Worm (Caenorhabditis elegans) whole organism, L1 larva: ENCODE data around the gene F36F12.2.

ENCODE experiments used
- C04F5.9 ChIP-seq: sonication (generic microtip); optimal IDR thresholded peaks from 2 replicates; lab custom pipeline; 2016; ENCODE audit warnings: missing genetic modification characterization, missing compliant biosample characterization
- C34B4.2 ChIP-seq: sonication (generic microtip); optimal IDR thresholded peaks from 2 replicates; lab custom pipeline; 2017; ENCODE audit warnings: mild to moderate bottlenecking, missing genetic modification characterization, missing compliant biosample characterization
- F16B12.6 ChIP-seq: fragments of 150-350 bp; optimal IDR thresholded peaks from 2 replicates; lab custom pipeline; 2014; ENCODE audit warnings: missing biosample characterization, missing genetic modification characterization
- aha-1 ChIP-seq: fragments of 150-350 bp; optimal IDR thresholded peaks from 2 replicates; lab custom pipeline; 2014; ENCODE audit warnings: missing biosample characterization, missing genetic modification characterization
- alr-1 ChIP-seq: fragments of 200-800 bp; sonication (Bioruptor generic); optimal IDR thresholded peaks from 2 replicates; lab custom pipeline; 2018; ENCODE audit warnings: borderline replicate concordance, mild to moderate bottlenecking, missing genetic modification characterization, missing compliant biosample characterization
- ama-1 ChIP-seq: fragments of 150-350 bp; optimal IDR thresholded peaks from 2 replicates; lab custom pipeline; 2014
- blmp-1 ChIP-seq: fragments of 150-350 bp; optimal IDR thresholded peaks from 2 replicates; lab custom pipeline; 2014; ENCODE audit warnings: missing biosample characterization, missing genetic modification characterization
- ceh-63 ChIP-seq: fragments of 200-800 bp; sonication (Bioruptor generic); optimal IDR thresholded peaks from 2 replicates; lab custom pipeline; 2018; ENCODE audit warnings: mild to moderate bottlenecking, missing genetic modification characterization, missing compliant biosample characterization
- ceh-8 ChIP-seq: fragments of 200-800 bp; sonication (Bioruptor generic); optimal IDR thresholded peaks from 2 replicates; lab custom pipeline; 2018; ENCODE audit warnings: mild to moderate bottlenecking, missing genetic modification characterization, moderate library complexity, missing compliant biosample characterization
- ceh-82 ChIP-seq, 3 experiments: fragments of 150-350 bp in 1 of 3; sonication (generic microtip) in 2 of 3; optimal IDR thresholded peaks; 2 replicates each; lab custom pipeline; 2014 to 2017; ENCODE audit warnings: missing biosample characterization in 3 of 3, missing genetic modification characterization in 3 of 3
- ces-1 ChIP-seq: fragments of 150-350 bp; optimal IDR thresholded peaks from 2 replicates; lab custom pipeline; 2014; ENCODE audit warnings: missing biosample characterization, missing genetic modification reagents, missing genetic modification characterization
- dpl-1 ChIP-seq, 3 experiments: fragments of 150-350 bp in 2 of 3; sonication (generic microtip) in 1 of 3; optimal IDR thresholded peaks; 2 replicates each; lab custom pipeline; 2014 to 2017; ENCODE audit warnings: missing biosample characterization in 3 of 3, missing genetic modification characterization in 3 of 3, missing genetic modification reagents in 3 of 3
- dsc-1 ChIP-seq: sonication (generic microtip); optimal IDR thresholded peaks from 2 replicates; lab custom pipeline; 2016; ENCODE audit warnings: mild to moderate bottlenecking, missing genetic modification characterization, missing compliant biosample characterization
- efl-3 ChIP-seq: fragments of 200-800 bp; sonication (Bioruptor generic); optimal IDR thresholded peaks from 2 replicates; lab custom pipeline; 2018; ENCODE audit warnings: mild to moderate bottlenecking, missing genetic modification characterization, missing compliant biosample characterization
- egl-27 ChIP-seq, 2 experiments: fragments of 150-350 bp in 1 of 2; sonication (generic microtip); optimal IDR thresholded peaks; 3 replicates each; lab custom pipeline; 2017 to 2018; ENCODE audit warnings: missing biosample characterization in 2 of 2, missing genetic modification characterization in 2 of 2, missing genetic modification reagents in 2 of 2
- elt-3 ChIP-seq, 6 experiments: fragments of 150-350 bp in 1 of 6; sonication (generic microtip); optimal IDR thresholded peaks; 2 replicates each; lab custom pipeline; 2017 to 2018; ENCODE audit warnings: missing biosample characterization in 6 of 6, missing genetic modification characterization in 6 of 6, inconsistent platforms in 1 of 6
- fkh-10 ChIP-seq: sonication (generic microtip); optimal IDR thresholded peaks from 2 replicates; lab custom pipeline; 2017; ENCODE audit warnings: missing biosample characterization, missing genetic modification reagents, missing genetic modification characterization
- fkh-8 ChIP-seq: sonication (generic microtip); optimal IDR thresholded peaks from 2 replicates; lab custom pipeline; 2016; ENCODE audit warnings: mild to moderate bottlenecking, missing genetic modification characterization, missing compliant biosample characterization
- grh-1 ChIP-seq: fragments of 200-800 bp; sonication (Bioruptor generic); IDR thresholded peaks from 2 replicates; pipeline ENCODE4 v1.3.6; 2022; ENCODE audit warnings: missing genetic modification reagents, missing genetic modification characterization, missing compliant biosample characterization
- hpl-2 ChIP-seq: fragments of 150-350 bp; optimal IDR thresholded peaks from 2 replicates; lab custom pipeline; 2014; ENCODE audit warnings: missing biosample characterization, missing genetic modification reagents, missing genetic modification characterization
- irx-1 ChIP-seq: sonication (generic microtip); optimal IDR thresholded peaks from 2 replicates; lab custom pipeline; 2016; ENCODE audit warnings: missing genetic modification characterization, missing compliant biosample characterization
- isw-1 ChIP-seq: fragments of 200-800 bp; sonication (Bioruptor generic); IDR thresholded peaks from 2 replicates; pipeline ENCODE4 v1.3.6; 2022; ENCODE audit warnings: missing genetic modification characterization, missing compliant biosample characterization
- lin-14 ChIP-seq: fragments of 200-800 bp; sonication (Bioruptor generic); optimal IDR thresholded peaks from 2 replicates; lab custom pipeline; 2018; ENCODE audit warnings: mild to moderate bottlenecking, missing genetic modification characterization, moderate library complexity, missing compliant biosample characterization
- lin-39 ChIP-seq: fragments of 150-350 bp; optimal IDR thresholded peaks from 2 replicates; lab custom pipeline; 2014; ENCODE audit warnings: missing biosample characterization, missing genetic modification reagents, missing genetic modification characterization
- lsy-2 ChIP-seq, 2 experiments: fragments of 150-350 bp; optimal IDR thresholded peaks; 2 replicates each; lab custom pipeline; 2014; ENCODE audit warnings: missing biosample characterization in 2 of 2, missing genetic modification characterization in 2 of 2
- mef-2 ChIP-seq: fragments of 150-350 bp; optimal IDR thresholded peaks from 2 replicates; lab custom pipeline; 2014; ENCODE audit warnings: missing biosample characterization, missing genetic modification characterization
- mep-1 ChIP-seq: fragments of 150-350 bp; optimal IDR thresholded peaks from 2 replicates; lab custom pipeline; 2014; ENCODE audit warnings: missing biosample characterization, missing genetic modification characterization
- nhr-11 ChIP-seq: fragments of 150-350 bp; optimal IDR thresholded peaks from 2 replicates; lab custom pipeline; 2014; ENCODE audit warnings: missing biosample characterization, missing genetic modification characterization
- nhr-12 ChIP-seq: sonication (generic microtip); optimal IDR thresholded peaks from 2 replicates; lab custom pipeline; 2017; ENCODE audit warnings: missing biosample characterization, missing genetic modification characterization
- nhr-20 ChIP-seq: sonication (generic microtip); optimal IDR thresholded peaks from 2 replicates; lab custom pipeline; 2016; ENCODE audit warnings: mild to moderate bottlenecking, missing genetic modification characterization, missing compliant biosample characterization
- nhr-237 ChIP-seq: fragments of 150-350 bp; optimal IDR thresholded peaks from 2 replicates; lab custom pipeline; 2014; ENCODE audit warnings: missing biosample characterization, missing genetic modification characterization
- nhr-28 ChIP-seq: fragments of 150-350 bp; optimal IDR thresholded peaks from 2 replicates; lab custom pipeline; 2014; ENCODE audit warnings: missing biosample characterization, missing genetic modification characterization
- nhr-47 ChIP-seq: sonication (generic microtip); optimal IDR thresholded peaks from 2 replicates; lab custom pipeline; 2016; ENCODE audit warnings: mild to moderate bottlenecking, missing genetic modification characterization, moderate library complexity, missing compliant biosample characterization
- nhr-71 ChIP-seq: sonication (generic microtip); optimal IDR thresholded peaks from 2 replicates; lab custom pipeline; 2016; ENCODE audit warnings: mild to moderate bottlenecking, missing genetic modification characterization, moderate library complexity, missing compliant biosample characterization
- nhr-76 ChIP-seq: sonication (generic microtip); optimal IDR thresholded peaks from 2 replicates; lab custom pipeline; 2017; ENCODE audit warnings: missing biosample characterization, missing genetic modification characterization
- nhr-77 ChIP-seq: fragments of 150-350 bp; optimal IDR thresholded peaks from 2 replicates; lab custom pipeline; 2014; ENCODE audit warnings: missing biosample characterization, missing genetic modification characterization
- nhr-85 ChIP-seq: sonication (generic microtip); peaks from one replicate; lab custom pipeline; 2016; ENCODE audit warnings: missing genetic modification characterization, inconsistent platforms, missing compliant biosample characterization
- pax-3 ChIP-seq: fragments of 200-800 bp; sonication (Bioruptor generic); optimal IDR thresholded peaks from 2 replicates; lab custom pipeline; 2018; ENCODE audit warnings: mild to moderate bottlenecking, missing genetic modification characterization, moderate library complexity, missing compliant biosample characterization
- pqm-1 ChIP-seq: sonication (generic microtip); optimal IDR thresholded peaks from 3 replicates; lab custom pipeline; 2017; ENCODE audit warnings: missing biosample characterization, missing genetic modification characterization
- rnt-1 ChIP-seq: sonication (generic microtip); optimal IDR thresholded peaks from 2 replicates; lab custom pipeline; 2016; ENCODE audit warnings: mild to moderate bottlenecking, missing genetic modification characterization, moderate library complexity, missing compliant biosample characterization
- skn-1 ChIP-seq: fragments of 150-350 bp; optimal IDR thresholded peaks from 2 replicates; lab custom pipeline; 2014; ENCODE audit warnings: missing biosample characterization, missing genetic modification characterization
- snu-23 ChIP-seq: sonication (generic microtip); optimal IDR thresholded peaks from 2 replicates; lab custom pipeline; 2016; ENCODE audit warnings: missing genetic modification characterization, missing compliant biosample characterization
- sup-37 ChIP-seq: fragments of 200-800 bp; sonication (Bioruptor generic); optimal IDR thresholded peaks from 2 replicates; lab custom pipeline; 2018; ENCODE audit warnings: mild to moderate bottlenecking, missing genetic modification characterization, missing compliant biosample characterization
- tbx-2 ChIP-seq: sonication (generic microtip); optimal IDR thresholded peaks from 2 replicates; lab custom pipeline; 2016; ENCODE audit warnings: missing genetic modification characterization, missing compliant biosample characterization
- unc-130 ChIP-seq: fragments of 150-350 bp; optimal IDR thresholded peaks from 2 replicates; lab custom pipeline; 2017; ENCODE audit warnings: missing biosample characterization, missing genetic modification characterization, inconsistent platforms
- unc-30 ChIP-seq: sonication (generic microtip); optimal IDR thresholded peaks from 2 replicates; lab custom pipeline; 2017; ENCODE audit warnings: missing biosample characterization, missing genetic modification characterization
- unc-86 ChIP-seq: sonication (generic microtip); optimal IDR thresholded peaks from 2 replicates; lab custom pipeline; 2016; ENCODE audit warnings: missing genetic modification characterization, missing compliant biosample characterization
- vab-15 ChIP-seq: sonication (generic microtip); optimal IDR thresholded peaks from 2 replicates; lab custom pipeline; 2017; ENCODE audit warnings: missing genotype, mild to moderate bottlenecking, missing genetic modification characterization, missing compliant biosample characterization
- xbp-1 ChIP-seq: sonication (generic microtip); optimal IDR thresholded peaks from 2 replicates; lab custom pipeline; 2016; ENCODE audit warnings: missing genetic modification characterization, missing compliant biosample characterization
- zag-1 ChIP-seq: fragments of 150-350 bp; optimal IDR thresholded peaks from 2 replicates; lab custom pipeline; 2014; ENCODE audit warnings: missing biosample characterization, missing genetic modification characterization

The F36F12.2 gene

DNA sequence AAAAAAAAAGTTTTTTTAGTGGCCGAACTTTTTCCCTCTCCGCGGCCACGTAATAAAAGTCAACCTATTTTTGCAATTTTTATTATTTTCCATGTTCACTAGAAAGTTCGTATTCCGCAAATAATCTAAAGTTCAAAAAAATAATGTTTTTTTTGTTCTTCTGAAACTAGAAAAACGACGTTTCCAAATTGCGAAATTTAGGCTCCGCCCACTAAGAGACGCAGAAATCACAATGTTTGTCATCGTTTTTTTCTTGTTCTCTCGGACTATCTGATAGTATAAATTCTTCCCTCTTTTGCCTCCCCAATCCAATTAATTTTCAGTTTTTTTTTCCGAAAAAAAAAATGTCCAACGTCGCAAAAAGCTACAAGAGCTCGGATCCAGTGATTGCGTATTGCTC is 37.8 kb downstream of the F36F12.2 start, which contains the start of gene comt-3 (continued):
- TF ChIP-seq ama-1 (lab: Kevin White, UChicago), result no peak
- TF ChIP-seq egl-27 (tag; optimal IDR thresholded peaks at IDR 0.05; lab: Kevin White, UChicago), result no peak
- no peak for TF ChIP-seq sup-37 (GFP tag; lab: Kevin White, UChicago)
- TF ChIP-seq nhr-76 (tag; lab: Kevin White, UChicago), result no peak
- TF ChIP-seq vab-15 (tag; lab: Kevin White, UChicago), result no peak
- TF ChIP-seq hpl-2, result no peak
- no peak for TF ChIP-seq unc-86
- TF ChIP-seq elt-3 (tag; optimal IDR thresholded peaks at IDR 0.05; lab: Kevin White, UChicago), result no peak
- no peak for TF ChIP-seq alr-1 (tag; lab: Kevin White, UChicago)
- TF ChIP-seq unc-30 (tag; lab: Kevin White, UChicago), result no peak
- no peak for TF ChIP-seq xbp-1
- no peak for TF ChIP-seq ceh-63 (GFP tag; lab: Kevin White, UChicago)
- TF ChIP-seq, all 84 proteins: peak for 6

DNA sequence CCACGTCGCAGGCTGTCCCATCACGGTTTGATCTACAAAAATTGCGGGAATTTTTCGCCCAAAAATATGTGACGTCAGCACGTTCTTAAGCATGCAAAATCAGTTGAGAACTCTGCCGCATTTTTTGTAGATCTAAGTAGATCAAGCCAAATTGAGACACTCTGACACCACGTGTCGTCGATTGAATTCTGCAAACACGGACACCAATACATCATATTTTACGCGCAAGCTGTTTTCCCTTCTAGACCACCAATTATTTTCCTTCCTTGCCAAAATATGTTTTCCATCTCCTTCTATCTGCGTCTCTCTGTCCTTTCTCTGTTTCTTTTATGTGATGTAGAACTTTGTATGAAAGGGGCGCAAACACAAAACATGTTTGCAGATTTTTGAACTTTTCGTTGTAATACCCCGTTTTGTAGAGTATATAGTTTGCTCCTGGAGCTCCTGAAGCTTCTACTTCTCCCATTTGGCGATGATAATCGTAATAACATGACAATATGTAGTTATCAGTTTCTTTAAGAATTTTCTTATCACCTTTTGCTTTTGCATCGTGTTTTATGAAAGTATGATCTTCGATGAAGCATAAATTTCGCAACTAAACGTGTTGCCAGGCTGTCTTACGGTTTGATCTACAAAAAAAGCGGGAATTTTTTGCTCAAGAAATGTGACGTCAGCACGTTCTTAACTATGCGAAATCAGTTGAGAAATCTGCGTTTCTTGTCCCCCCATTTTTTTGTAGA is 39.2 kb downstream of the F36F12.2 start:
- TF ChIP-seq mef-2 (tag; lab: Kevin White, UChicago) (no peak), nhr-20 (tag; lab: Kevin White, UChicago) (peak; percentile 33), lin-39 (tag; lab: Kevin White, UChicago) (no peak), lin-14 (GFP tag; lab: Kevin White, UChicago) (peak; percentile 87), unc-86 (no peak), lsy-2 (tag; optimal IDR thresholded peaks at IDR 0.05; lab: Kevin White, UChicago) (peak in 1 of 2 experiments; percentile 20), nhr-12 (tag; lab: Kevin White, UChicago) (no peak), nhr-85 (tag; lab: Kevin White, UChicago) (peak; percentile 56), rnt-1 (no peak), fkh-8 (tag; lab: Kevin White, UChicago) (peak; percentile 15), F16B12.6 (tag; lab: Kevin White, UChicago) (peak; percentile 60), nhr-28 (tag; lab: Kevin White, UChicago) (no peak), nhr-237 (tag; lab: Kevin White, UChicago) (no peak), dpl-1 (GFP tag; optimal IDR thresholded peaks at IDR 0.05; lab: Kevin White, UChicago) (no peak), isw-1 (GFP tag; lab: Robert Waterston, UW) (no peak), snu-23 (GFP tag; lab: Kevin White, UChicago) (peak; percentile 33), dsc-1 (peak; percentile 15), pqm-1 (tag; lab: Kevin White, UChicago) (no peak), nhr-77 (tag; lab: Kevin White, UChicago) (no peak), ceh-8 (GFP tag; lab: Kevin White, UChicago) (no peak), nhr-11 (tag; lab: Kevin White, UChicago) (no peak), alr-1 (tag; lab: Kevin White, UChicago) (no peak), zag-1 (no peak), sup-37 (GFP tag; lab: Kevin White, UChicago) (no peak), nhr-47 (tag; lab: Kevin White, UChicago) (no peak), unc-130 (tag; lab: Kevin White, UChicago) (no peak), mep-1 (tag; lab: Kevin White, UChicago) (peak; percentile 17), ceh-82 (tag; optimal IDR thresholded peaks at IDR 0.05; lab: Kevin White, UChicago) (no peak), elt-3 (tag; optimal IDR thresholded peaks at IDR 0.05; lab: Kevin White, UChicago) (no peak), blmp-1 (tag; lab: Kevin White, UChicago) (peak; percentile 47), ama-1 (lab: Kevin White, UChicago) (no peak), pax-3 (no peak), C04F5.9 (tag; lab: Kevin White, UChicago) (no peak), C34B4.2 (no peak), nhr-71 (peak; percentile 8), skn-1 (no peak), aha-1 (tag; lab: Kevin White, UChicago) (no peak), irx-1 (tag; lab: Kevin White, UChicago) (no peak), tbx-2 (no peak), egl-27 (tag; optimal IDR thresholded peaks at IDR 0.05; lab: Kevin White, UChicago) (no peak), efl-3 (GFP tag; lab: Kevin White, UChicago) (no peak), grh-1 (no peak), fkh-10 (GFP tag; lab: Kevin White, UChicago) (no peak), ces-1 (GFP tag; lab: Kevin White, UChicago) (no peak)
